Worm (Caenorhabditis elegans): ENCODE data around the gene srh-70.

DNA sequence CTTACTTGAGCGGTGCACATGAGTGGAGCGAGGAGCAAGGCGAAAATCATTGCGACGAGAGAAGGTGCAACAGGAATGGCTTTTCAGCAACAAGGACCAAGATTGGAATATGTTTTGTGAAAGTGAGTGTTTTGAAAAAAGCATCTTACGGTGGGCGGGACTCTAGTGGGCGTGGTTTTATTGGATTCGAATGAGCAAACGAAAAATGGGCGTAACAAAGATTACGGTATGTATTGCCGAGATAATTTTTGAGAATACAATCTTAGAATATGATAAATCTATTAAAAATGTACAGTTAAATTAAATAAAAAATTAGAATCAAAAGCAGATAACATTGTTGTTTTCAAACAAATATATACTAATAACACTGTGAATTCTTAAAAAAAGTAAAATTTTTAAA lies 41.6 kb upstream of the srh-70 start, which contains the start of gene F49C5.12:
- TF ChIP-seq unc-62 (GFP tag; optimal IDR thresholded peaks at IDR 0.05) (no peak), unc-39 (tag; optimal IDR thresholded peaks at IDR 0.05) (no peak), sem-2 (GFP tag; optimal IDR thresholded peaks at IDR 0.05) (no peak), ztf-11 (tag; optimal IDR thresholded peaks at IDR 0.05) (no peak), ham-2 (GFP tag; optimal IDR thresholded peaks at IDR 0.05) (no peak), mab-5 (tag; optimal IDR thresholded peaks at IDR 0.05) (no peak), nhr-76 (tag; optimal IDR thresholded peaks at IDR 0.05) (no peak), blmp-1 (tag; optimal IDR thresholded peaks at IDR 0.05) (no peak), mep-1 (tag; optimal IDR thresholded peaks at IDR 0.05) (no peak), lin-13 (tag; optimal IDR thresholded peaks at IDR 0.05) (no peak)

Data from whole organism, mixed stage, embryonic.